Worm (Caenorhabditis elegans) whole organism, young adult: ENCODE data around the gene F10G2.1.

Experiments
- Y95B8A.8 ChIP-seq: fragments of 200-800 bp; sonication (Bioruptor generic); IDR thresholded peaks from 2 replicates; pipeline ENCODE4 v1.3.6; 2022; ENCODE audit warnings: missing genetic modification reagents, missing genetic modification characterization, missing compliant biosample characterization
- ama-1 ChIP-seq, 3 experiments: fragments of 150-350 bp in 1 of 3; sonication (generic microtip) in 2 of 3; optimal IDR thresholded peaks; 2 replicates each; lab custom pipeline; 2014 to 2018; ENCODE audit warnings: missing biosample characterization in 2 of 3, missing genetic modification characterization in 2 of 3, missing genetic modification reagents in 2 of 3
- cebp-1 ChIP-seq, 2 experiments: fragments of 200-800 bp in 1 of 2; sonication (Bioruptor generic) in 1 of 2; sonication (generic microtip) in 1 of 2; IDR thresholded peaks in 1 of 2; optimal IDR thresholded peaks in 1 of 2; 2 replicates each; pipeline versions ENCODE4 v1.3.6 to Lab custom; 2017 to 2022; ENCODE audit warnings: missing compliant biosample characterization in 2 of 2, missing genetic modification characterization in 2 of 2, mild to moderate bottlenecking in 1 of 2, missing genetic modification reagents in 1 of 2, moderate library complexity in 1 of 2
- ceh-58 ChIP-seq: fragments of 200-800 bp; sonication (Bioruptor generic); IDR thresholded peaks from 2 replicates; pipeline ENCODE4 v1.3.6; 2022; ENCODE audit warnings: missing genetic modification characterization, missing compliant biosample characterization
- dox-1 ChIP-seq: fragments of 200-800 bp; sonication (Bioruptor generic); IDR thresholded peaks from 2 replicates; pipeline ENCODE4 v1.3.6; 2022; ENCODE audit warnings: missing genetic modification reagents, missing genetic modification characterization, missing compliant biosample characterization
- egrh-3 ChIP-seq: fragments of 200-800 bp; sonication (Bioruptor generic); IDR thresholded peaks from 2 replicates; pipeline ENCODE4 v1.3.6; 2022; ENCODE audit warnings: missing genetic modification reagents, missing genetic modification characterization, missing compliant biosample characterization
- pha-4 ChIP-seq: fragments of 150-350 bp; sonication (generic microtip); optimal IDR thresholded peaks from 2 replicates; lab custom pipeline; 2014; ENCODE audit warnings: missing biosample characterization, missing genetic modification reagents, missing genetic modification characterization
- rec-8 ChIP-seq, 2 experiments: sonication (generic microtip); optimal IDR thresholded peaks; 2 replicates each; lab custom pipeline; 2016; ENCODE audit warnings: mild to moderate bottlenecking in 2 of 2, missing genetic modification characterization in 2 of 2, missing genetic modification reagents in 2 of 2, missing genotype in 2 of 2, missing biosample characterization in 1 of 2, missing compliant biosample characterization in 1 of 2, moderate library complexity in 1 of 2
- repo-1 ChIP-seq: sonication (generic microtip); optimal IDR thresholded peaks from 2 replicates; lab custom pipeline; 2017; ENCODE audit warnings: mild to moderate bottlenecking, missing genetic modification characterization, missing compliant biosample characterization
- snpc-4 ChIP-seq, 5 experiments: fragments of 150-350 bp in 1 of 5; sonication (generic microtip) in 4 of 5; optimal IDR thresholded peaks; 2 replicates each; lab custom pipeline; 2014 to 2018; ENCODE audit warnings: missing genetic modification characterization in 5 of 5, missing biosample characterization in 3 of 5, antibody characterized with exemption in 2 of 5, mild to moderate bottlenecking in 2 of 5, missing compliant biosample characterization in 2 of 5, missing genotype in 2 of 5, moderate library complexity in 2 of 5, missing genetic modification reagents in 1 of 5
- ztf-22 ChIP-seq: fragments of 200-800 bp; sonication (Bioruptor generic); optimal IDR thresholded peaks from 2 replicates; lab custom pipeline; 2018; ENCODE audit warnings: mild to moderate bottlenecking, missing genetic modification characterization, moderate library complexity, missing compliant biosample characterization

- TF ChIP-seq repo-1 (tag; lab: Kevin White, UChicago) (no peak), pha-4 (tag; lab: Kevin White, UChicago) (no peak), dox-1 (GFP tag; lab: Robert Waterston, UW) (no peak), egrh-3 (GFP tag; lab: Robert Waterston, UW) (no peak), ztf-22 (GFP tag; lab: Kevin White, UChicago) (no peak), snpc-4 (GFP tag; optimal IDR thresholded peaks at IDR 0.05; lab: Kevin White, UChicago) (no peak), snpc-4 (tag; optimal IDR thresholded peaks at IDR 0.05; lab: Kevin White, UChicago) (no peak), cebp-1 (GFP tag; IDR thresholded peaks at IDR 0.05; lab: Robert Waterston, UW) (no peak), cebp-1 (tag; optimal IDR thresholded peaks at IDR 0.05; lab: Kevin White, UChicago) (no peak), Y95B8A.8 (GFP tag; lab: Robert Waterston, UW) (no peak), ceh-58 (GFP tag; lab: Robert Waterston, UW) (no peak), rec-8 (tag; optimal IDR thresholded peaks at IDR 0.05; lab: Kevin White, UChicago) (no peak), ama-1 (optimal IDR thresholded peaks at IDR 0.05; lab: Kevin White, UChicago) (no peak), ama-1 (GFP tag; optimal IDR thresholded peaks at IDR 0.05; lab: Kevin White, UChicago) (no peak)
Measured at ce11 chrV:7374090-7374489, 41.7 kb downstream of the F10G2.1 start, which contains the start of gene srx-56.
